Worm (Caenorhabditis elegans) whole organism, early embryonic: ENCODE results near the gene C17H12.12.
"Not testable (repeated sequence)": the region's sequence is repeated elsewhere in the genome, so short reads cannot be mapped to it uniquely, and the experiment has no call there.

Experiments used
- ama-1 ChIP-seq: fragments of 150-350 bp; optimal IDR thresholded peaks from 2 replicates; lab custom pipeline; 2014
- ceh-36 ChIP-seq: sonication (generic microtip); optimal IDR thresholded peaks from 2 replicates; lab custom pipeline; 2016; ENCODE audit warnings: missing genetic modification characterization, inconsistent platforms, missing compliant biosample characterization
- flt-1 ChIP-seq: fragments of 200-800 bp; sonication (Bioruptor generic); IDR thresholded peaks from 2 replicates; pipeline ENCODE4 v1.3.6; 2022; ENCODE audit warnings: missing genetic modification characterization, missing compliant biosample characterization
- hmbx-1 ChIP-seq: sonication (generic microtip); optimal IDR thresholded peaks from 2 replicates; lab custom pipeline; 2016; ENCODE audit warnings: mild to moderate bottlenecking, missing genetic modification characterization, missing compliant biosample characterization
- tbx-37 ChIP-seq: fragments of 200-800 bp; sonication (Bioruptor generic); conservative IDR thresholded peaks from 2 replicates; pipeline ENCODE4 v1.3.6; 2022; ENCODE audit warnings: missing genetic modification reagents, missing genetic modification characterization, missing compliant biosample characterization

ce11 chrIV:6827477-6827876 is 31.8 kb downstream of the C17H12.12 start, which contains the start of gene H20E11.2:
- not testable (repeated sequence) for TF ChIP-seq flt-1; ama-1 (lab: Kevin White, UChicago); hmbx-1 (tag; lab: Kevin White, UChicago); ceh-36 (tag; lab: Kevin White, UChicago); tbx-37 (GFP tag; lab: Robert Waterston, UW)
